Fruit fly (Drosophila melanogaster) whole organism, embryonic: ENCODE data around the gene CG7548.

Experiments
- B-H2 ChIP-seq: fragments of 200-800 bp; sonication (Bioruptor generic); optimal IDR thresholded peaks from 2 replicates; lab custom pipeline; 2018; ENCODE audit warnings: missing biosample characterization, mild to moderate bottlenecking, missing genetic modification characterization
- CG11093 ChIP-seq: fragments of 200-800 bp; sonication (Bioruptor generic); IDR thresholded peaks from 3 replicates; pipeline ENCODE4 v1.3.6; 2022; ENCODE audit warnings: missing biosample characterization, missing genetic modification characterization
- CG12769 ChIP-seq: fragments of 200-800 bp; sonication (Bioruptor generic); optimal IDR thresholded peaks from 2 replicates; lab custom pipeline; 2019; ENCODE audit warnings: missing biosample characterization, mild to moderate bottlenecking, missing genetic modification characterization, moderate library complexity
- CG14014 ChIP-seq: fragments of 200-800 bp; sonication (Bioruptor generic); IDR thresholded peaks from 2 replicates; pipeline ENCODE4 v1.3.6; 2022; ENCODE audit warnings: missing biosample characterization, missing genetic modification characterization
- CG14710 ChIP-seq: fragments of 200-800 bp; sonication (Bioruptor generic); optimal IDR thresholded peaks from 3 replicates; lab custom pipeline; 2019; ENCODE audit warnings: missing biosample characterization, mild to moderate bottlenecking, missing genetic modification characterization, moderate library complexity
- CG15269 ChIP-seq: fragments of 200-800 bp; sonication (Bioruptor generic); optimal IDR thresholded peaks from 2 replicates; lab custom pipeline; 2018; ENCODE audit warnings: missing biosample characterization, mild to moderate bottlenecking, missing genetic modification characterization, moderate library complexity
- CG1832 ChIP-seq: fragments of 200-800 bp; sonication (Bioruptor generic); optimal IDR thresholded peaks from 2 replicates; lab custom pipeline; 2017; ENCODE audit warnings: missing biosample characterization, mild to moderate bottlenecking, missing genetic modification characterization, inconsistent platforms
- CG2678 ChIP-seq: fragments of 200-800 bp; sonication (Bioruptor generic); optimal IDR thresholded peaks from 3 replicates; lab custom pipeline; 2019; ENCODE audit warnings: missing biosample characterization, mild to moderate bottlenecking, missing genetic modification characterization, moderate library complexity
- CG2712 ChIP-seq: fragments of 200-800 bp; optimal IDR thresholded peaks from 3 replicates; lab custom pipeline; 2019; ENCODE audit warnings: missing biosample characterization, mild to moderate bottlenecking, missing genetic modification characterization, moderate library complexity
- CG2875 ChIP-seq: fragments of 200-800 bp; sonication (Bioruptor generic); optimal IDR thresholded peaks from 2 replicates; lab custom pipeline; 2017; ENCODE audit warnings: missing biosample characterization, mild to moderate bottlenecking, missing genetic modification characterization, missing genetic modification reagents
- CG3065 ChIP-seq: fragments of 200-800 bp; sonication (Bioruptor generic); optimal IDR thresholded peaks from 2 replicates; lab custom pipeline; 2016; ENCODE audit warnings: missing biosample characterization, missing genetic modification characterization
- CG31224 ChIP-seq: fragments of 200-800 bp; sonication (Bioruptor generic); IDR thresholded peaks from 2 replicates; pipeline ENCODE4 v1.3.6; 2022; ENCODE audit warnings: missing biosample characterization, missing genetic modification characterization
- CG32532 ChIP-seq: fragments of 200-800 bp; sonication (Bioruptor generic); IDR thresholded peaks from 2 replicates; pipeline ENCODE4 v1.3.6; 2022; ENCODE audit warnings: missing biosample characterization, missing genetic modification characterization
- CG3847 ChIP-seq: fragments of 200-800 bp; sonication (Bioruptor generic); IDR thresholded peaks from 2 replicates; pipeline ENCODE4 v1.3.6; 2022; ENCODE audit warnings: missing biosample characterization, missing genetic modification characterization
- CG4424 ChIP-seq: fragments of 200-800 bp; sonication (Bioruptor generic); optimal IDR thresholded peaks from 3 replicates; lab custom pipeline; 2016; ENCODE audit warnings: missing biosample characterization, missing genetic modification characterization
- CG4820 ChIP-seq: fragments of 200-800 bp; sonication (Bioruptor generic); optimal IDR thresholded peaks from 3 replicates; lab custom pipeline; 2016; ENCODE audit warnings: missing biosample characterization, missing genetic modification characterization
- CG5180 ChIP-seq: fragments of 200-800 bp; sonication (Bioruptor generic); optimal IDR thresholded peaks from 3 replicates; lab custom pipeline; 2017; ENCODE audit warnings: missing biosample characterization, missing genetic modification characterization, mild to moderate bottlenecking, moderate library complexity, missing genetic modification reagents
- CG6854 ChIP-seq: fragments of 200-800 bp; sonication (Bioruptor generic); optimal IDR thresholded peaks from 3 replicates; lab custom pipeline; 2017; ENCODE audit warnings: missing biosample characterization, mild to moderate bottlenecking, missing genetic modification characterization
- CG8478 ChIP-seq: fragments of >200 bp; optimal IDR thresholded peaks from 2 replicates; lab custom pipeline; 2018
- CTCF ChIP-seq: fragments of 200-800 bp; sonication (Bioruptor generic); optimal IDR thresholded peaks from 2 replicates; lab custom pipeline; 2017; ENCODE audit warnings: missing biosample characterization, mild to moderate bottlenecking, missing genetic modification characterization, moderate library complexity
- Dbx ChIP-seq: fragments of 200-800 bp; sonication (Bioruptor generic); IDR thresholded peaks from 3 replicates; pipeline ENCODE4 v1.3.6; 2022; ENCODE audit warnings: missing biosample characterization, missing genetic modification characterization
- E2f1 ChIP-seq: fragments of 200-800 bp; sonication (Bioruptor generic); IDR thresholded peaks from 2 replicates; pipeline ENCODE4 v1.3.6; 2022; ENCODE audit warnings: missing biosample characterization, missing genetic modification characterization
- Ets97D ChIP-seq: fragments of 200-800 bp; sonication (Bioruptor generic); optimal IDR thresholded peaks from 3 replicates; lab custom pipeline; 2016; ENCODE audit warnings: missing biosample characterization, missing genetic modification characterization
- Fer2 ChIP-seq: fragments of 200-800 bp; sonication (Bioruptor generic); optimal IDR thresholded peaks from 2 replicates; lab custom pipeline; 2018; ENCODE audit warnings: missing biosample characterization, mild to moderate bottlenecking, missing genetic modification characterization, moderate library complexity
- GATAe ChIP-seq: fragments of 200-800 bp; sonication (Bioruptor generic); conservative IDR thresholded peaks from 2 replicates; pipeline ENCODE4 v1.3.6; 2022; ENCODE audit warnings: missing biosample characterization, missing genetic modification characterization
- Hr51 ChIP-seq, 2 experiments: fragments of 200-800 bp; sonication (Bioruptor generic); optimal IDR thresholded peaks; 2 replicates in 1 of 2; 3 replicates in 1 of 2; lab custom pipeline; 2016 to 2018; ENCODE audit warnings: missing biosample characterization in 2 of 2, missing genetic modification characterization in 2 of 2, mild to moderate bottlenecking in 1 of 2, moderate library complexity in 1 of 2
- Lhr ChIP-seq: fragments of 200-800 bp; sonication (Bioruptor generic); optimal IDR thresholded peaks from 3 replicates; lab custom pipeline; 2017; ENCODE audit warnings: mild to moderate bottlenecking, missing biosample characterization, missing genetic modification reagents, missing genetic modification characterization
- NfI ChIP-seq: fragments of 200-800 bp; sonication (Bioruptor generic); optimal IDR thresholded peaks from 3 replicates; lab custom pipeline; 2018; ENCODE audit warnings: missing biosample characterization, mild to moderate bottlenecking, missing genetic modification characterization, moderate library complexity
- Ptx1 ChIP-seq: fragments of 200-800 bp; sonication (Bioruptor generic); IDR thresholded peaks from 2 replicates; pipeline ENCODE4 v1.3.6; 2022; ENCODE audit warnings: missing biosample characterization, missing genetic modification characterization
- bbx ChIP-seq: fragments of 200-800 bp; sonication (Bioruptor generic); IDR thresholded peaks from 2 replicates; pipeline ENCODE4 v1.3.6; 2022; ENCODE audit warnings: missing biosample characterization, missing genetic modification characterization; ENCODE audit not compliant: partially characterized antibody
- chif ChIP-seq, 2 experiments: fragments of 200-800 bp; sonication (Bioruptor generic); optimal IDR thresholded peaks; 3 replicates each; lab custom pipeline; 2016; ENCODE audit warnings: missing biosample characterization in 2 of 2, missing genetic modification characterization in 2 of 2
- crp ChIP-seq, 2 experiments: fragments of 200-800 bp; sonication (Bioruptor generic); optimal IDR thresholded peaks; 2 replicates in 1 of 2; 3 replicates in 1 of 2; lab custom pipeline; 2017; ENCODE audit warnings: missing biosample characterization in 2 of 2, missing genetic modification characterization in 2 of 2, mild to moderate bottlenecking in 1 of 2, moderate library complexity in 1 of 2
- disco-r ChIP-seq: fragments of 200-800 bp; sonication (Bioruptor generic); optimal IDR thresholded peaks from 2 replicates; lab custom pipeline; 2016; ENCODE audit warnings: missing biosample characterization, missing genetic modification characterization
- fd3F ChIP-seq: fragments of 200-800 bp; sonication (Bioruptor generic); optimal IDR thresholded peaks from 2 replicates; lab custom pipeline; 2018; ENCODE audit warnings: missing biosample characterization, mild to moderate bottlenecking, missing genetic modification characterization, moderate library complexity
- her ChIP-seq: fragments of 200-800 bp; sonication (Bioruptor generic); optimal IDR thresholded peaks from 2 replicates; lab custom pipeline; 2016; ENCODE audit warnings: missing biosample characterization, missing genetic modification characterization
- hkb ChIP-seq, 2 experiments: fragments of 200-800 bp in 1 of 2; fragments of >200 bp in 1 of 2; sonication (Bioruptor generic) in 1 of 2; IDR thresholded peaks in 1 of 2; optimal IDR thresholded peaks in 1 of 2; 2 replicates each; pipeline versions ENCODE4 v1.3.6 to Lab custom; 2017 to 2022; ENCODE audit warnings: missing biosample characterization in 1 of 2, missing genetic modification characterization in 1 of 2
- jumu ChIP-seq: fragments of 200-800 bp; sonication (Bioruptor generic); optimal IDR thresholded peaks from 3 replicates; lab custom pipeline; 2016; ENCODE audit warnings: missing biosample characterization, missing genetic modification characterization
- lab ChIP-seq: fragments of 200-800 bp; sonication (Bioruptor generic); optimal IDR thresholded peaks from 3 replicates; lab custom pipeline; 2017; ENCODE audit warnings: missing biosample characterization, missing genetic modification characterization, mild to moderate bottlenecking, moderate library complexity, missing genetic modification reagents
- pan ChIP-seq, 4 experiments: fragments of >200 bp in 3 of 4; fragments of 200-800 bp in 1 of 4; sonication (Bioruptor generic) in 1 of 4; optimal IDR thresholded peaks in 3 of 4; IDR thresholded peaks in 1 of 4; 2 replicates each; pipeline versions ENCODE4 v1.3.6 to Lab custom; 2017 to 2022; ENCODE audit warnings: missing biosample characterization in 2 of 4, missing genetic modification characterization in 2 of 4, mixed read lengths in 1 of 4
- pzg ChIP-seq: fragments of 200-800 bp; sonication (Bioruptor generic); optimal IDR thresholded peaks from 3 replicates; lab custom pipeline; 2018; ENCODE audit warnings: missing biosample characterization, mild to moderate bottlenecking, missing genetic modification characterization, moderate library complexity
- slbo ChIP-seq: fragments of 200-800 bp; sonication (Bioruptor generic); IDR thresholded peaks from 2 replicates; pipeline ENCODE4 v1.3.6; 2022; ENCODE audit warnings: missing biosample characterization, missing genetic modification characterization
- zen ChIP-seq: fragments of 200-800 bp; sonication (Bioruptor generic); optimal IDR thresholded peaks from 3 replicates; lab custom pipeline; 2018; ENCODE audit warnings: missing biosample characterization, mild to moderate bottlenecking, missing genetic modification characterization, moderate library complexity
- zen2 ChIP-seq: fragments of 200-800 bp; sonication (Bioruptor generic); IDR thresholded peaks from 3 replicates; pipeline ENCODE4 v1.3.6; 2022; ENCODE audit warnings: missing biosample characterization, missing genetic modification characterization; ENCODE audit not compliant: partially characterized antibody

CG7548 gene

DNA sequence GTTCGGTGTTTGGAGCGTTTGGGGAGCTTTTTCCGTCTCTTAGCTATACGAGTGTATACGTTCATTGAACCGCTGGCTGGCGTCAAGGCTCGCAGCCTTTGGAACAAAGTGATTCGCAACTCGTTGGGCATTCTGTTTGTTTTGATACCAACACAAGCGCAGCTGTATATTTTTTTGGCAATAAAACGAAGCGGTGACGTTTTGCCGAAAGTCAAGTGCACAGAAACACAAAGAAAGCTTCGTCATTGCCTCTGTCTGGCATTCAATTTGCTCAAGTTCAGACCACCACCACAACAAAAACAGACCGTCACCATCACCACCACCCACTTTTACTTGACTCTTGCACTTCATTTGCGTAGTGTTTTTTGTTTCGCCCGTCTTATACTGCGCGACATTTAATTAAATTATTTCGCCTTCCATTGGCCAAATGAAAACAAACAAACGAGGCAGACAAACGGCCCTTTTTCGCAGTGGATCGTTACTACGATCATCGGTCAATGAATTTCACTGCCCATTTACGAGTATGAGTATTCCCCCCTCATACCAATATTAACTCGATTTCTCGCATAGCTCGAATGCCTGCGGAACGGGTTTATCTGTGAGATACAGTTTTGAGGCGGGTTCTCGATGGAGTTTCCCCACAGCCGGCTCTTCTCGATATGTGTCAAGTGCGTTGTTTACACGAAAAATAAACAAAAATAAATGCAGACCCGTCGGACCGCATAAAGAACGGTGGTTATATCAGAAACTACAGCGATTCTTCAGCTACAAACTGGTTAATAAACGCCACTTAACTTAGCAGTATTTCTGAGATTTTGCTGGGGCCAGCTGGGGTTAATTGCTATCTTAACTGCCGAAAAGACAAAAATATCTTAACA is 24.7 kb upstream of the CG7548 start (continued):
- no peak for TF ChIP-seq crp (GFP tag; optimal IDR thresholded peaks at IDR 0.05; lab: Kevin White, UChicago)
- TF ChIP-seq, all 482 proteins: peak for 9

DNA sequence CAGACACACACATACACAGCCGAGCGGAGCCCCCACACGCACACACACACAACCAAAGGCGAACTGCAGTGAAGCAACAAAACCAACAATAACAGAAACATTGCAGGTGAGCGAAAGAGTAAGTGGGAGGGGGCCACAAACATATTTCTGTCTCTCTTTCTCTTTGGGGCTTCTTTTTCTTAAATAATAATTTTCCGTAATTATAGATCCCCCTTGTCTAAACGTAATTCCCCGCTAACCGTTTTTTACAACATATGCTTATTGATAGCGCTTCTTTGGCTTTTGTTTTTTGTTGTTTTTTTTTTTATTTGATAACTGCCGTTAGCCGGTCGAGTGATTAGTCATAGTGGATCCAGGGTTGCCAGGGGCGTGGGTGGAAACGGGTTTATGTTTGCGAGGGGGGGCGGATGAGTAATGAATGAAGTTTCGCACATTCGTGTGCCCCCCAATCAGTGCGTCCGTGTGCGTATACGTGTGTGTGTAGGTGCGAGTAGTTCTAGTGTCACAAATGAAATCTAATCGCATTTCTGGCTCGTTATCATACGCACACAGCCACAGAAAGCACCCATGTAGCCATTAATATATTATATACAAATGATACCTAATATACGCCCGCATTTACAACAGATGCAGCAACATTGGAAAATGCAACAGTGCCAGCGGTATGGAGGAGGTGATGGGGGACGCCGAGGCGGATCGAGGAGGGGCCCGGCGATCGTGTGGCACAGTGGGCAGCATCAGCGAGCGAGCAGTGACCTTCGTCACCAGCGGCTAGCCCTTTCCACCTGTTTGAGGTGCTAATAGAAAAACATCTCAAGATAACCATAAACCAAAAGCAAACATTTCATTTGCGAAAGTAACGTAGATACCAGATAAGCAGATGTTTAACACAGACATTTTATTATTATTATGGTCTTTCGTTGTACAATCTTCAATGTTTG is 23.3 kb upstream of the CG7548 start:
- no peak for TF ChIP-seq CG11093 (GFP tag; lab: Robert Waterston, UW)
- TF ChIP-seq pan (optimal IDR thresholded peaks at IDR 0.05; lab: Kevin White, UChicago), result no peak
- peak in 1 of 2 experiments; percentile 31 for TF ChIP-seq pan (GFP tag; optimal IDR thresholded peaks at IDR 0.05 in 1 of 2, IDR thresholded peaks at IDR 0.05 in 1 of 2)
- TF ChIP-seq Fer2 (tag; lab: Kevin White, UChicago), result no peak
- TF ChIP-seq CG14710 (tag; lab: Kevin White, UChicago), result no peak
- no peak for TF ChIP-seq disco-r (GFP tag; lab: Kevin White, UChicago)
- TF ChIP-seq Ets97D (GFP tag; lab: Kevin White, UChicago), result no peak
- TF ChIP-seq CG14014 (GFP tag; lab: Robert Waterston, UW), result no peak
- no peak for TF ChIP-seq CG31224
- TF ChIP-seq her (GFP tag; lab: Kevin White, UChicago), result no peak
- peak; percentile 39; the same call in 1 of the 2 replicates for TF ChIP-seq slbo (GFP tag; lab: Robert Waterston, UW)
- TF ChIP-seq GATAe, result peak; percentile 94
- peak; percentile 55 for TF ChIP-seq lab (GFP tag; lab: Kevin White, UChicago)
- no peak for TF ChIP-seq fd3F (GFP tag; lab: Kevin White, UChicago)
- no peak for TF ChIP-seq CG4424 (GFP tag; lab: Kevin White, UChicago)
- peak; percentile 15 for TF ChIP-seq CG1832 (GFP tag; lab: Kevin White, UChicago)
- TF ChIP-seq E2f1 (GFP tag; lab: Robert Waterston, UW), result peak; percentile 37; the same call in 1 of the 2 replicates
- TF ChIP-seq CG2875, result no peak
- no peak for TF ChIP-seq CG3065 (GFP tag; lab: Kevin White, UChicago)
- no peak for TF ChIP-seq jumu
- TF ChIP-seq chif (GFP tag; optimal IDR thresholded peaks at IDR 0.05; lab: Kevin White, UChicago), result no peak
- TF ChIP-seq CG2712 (tag; lab: Kevin White, UChicago), result no peak
- TF ChIP-seq CG5180 (GFP tag; lab: Kevin White, UChicago), result no peak
- no peak for TF ChIP-seq zen
- no peak for TF ChIP-seq Hr51 (GFP tag; optimal IDR thresholded peaks at IDR 0.05; lab: Kevin White, UChicago)
- peak; percentile 80 for TF ChIP-seq CG8478 (lab: Kevin White, UChicago)
- TF ChIP-seq B-H2, result no peak
- TF ChIP-seq Lhr (GFP tag; lab: Kevin White, UChicago), result no peak
- TF ChIP-seq zen2 (GFP tag; lab: Robert Waterston, UW), result 0 out of 3 replicates have a peak, but pooled peaks have one; percentile 25
- peak; percentile 37; the same call in 1 of the 3 replicates for TF ChIP-seq Dbx (GFP tag; lab: Robert Waterston, UW)
- TF ChIP-seq CG2678, result no peak
- TF ChIP-seq CG32532 (GFP tag; lab: Robert Waterston, UW), result peak; percentile 26; the same call in 1 of the 2 replicates
- 0 out of 2 replicates have a peak, but pooled peaks have one; percentile 10 for TF ChIP-seq Ptx1 (GFP tag; lab: Robert Waterston, UW)
- TF ChIP-seq bbx (GFP tag; lab: Robert Waterston, UW), result no peak
- TF ChIP-seq CG12769 (tag; lab: Kevin White, UChicago), result peak; percentile 25
- TF ChIP-seq CTCF, result no peak
- TF ChIP-seq CG15269 (tag; lab: Kevin White, UChicago), result no peak
- TF ChIP-seq NfI, result no peak
- TF ChIP-seq CG6854, result no peak
- no peak for TF ChIP-seq pzg (GFP tag; lab: Kevin White, UChicago)
- no peak for TF ChIP-seq hkb (optimal IDR thresholded peaks at IDR 0.05; lab: Kevin White, UChicago)
- TF ChIP-seq hkb (GFP tag; IDR thresholded peaks at IDR 0.05; lab: Robert Waterston, UW), result peak; percentile 9; the same call in 1 of the 2 replicates
- TF ChIP-seq CG4820 (GFP tag; lab: Kevin White, UChicago), result no peak
- peak; percentile 6; the same call in 1 of the 2 replicates for TF ChIP-seq CG3847 (GFP tag; lab: Robert Waterston, UW)
